Worm (Caenorhabditis elegans): ENCODE data around the gene ins-35.

ce11 chrV:20409016-20409415, 33.7 kb downstream of the ins-35 start:
- TF ChIP-seq unc-39 (tag; optimal IDR thresholded peaks at IDR 0.05) (no peak), elt-3 (tag; optimal IDR thresholded peaks at IDR 0.05) (no peak), lin-13 (GFP tag; optimal IDR thresholded peaks at IDR 0.05) (no peak), nhr-11 (tag; optimal IDR thresholded peaks at IDR 0.05) (no peak)

Data from whole organism, L2 larva.